Worm (Caenorhabditis elegans): ENCODE data around the gene C36B7.6.

- TF ChIP-seq med-1 (GFP tag; optimal IDR thresholded peaks at IDR 0.05; ENCODE audit: insufficient read depth) (no peak), ztf-29 (GFP tag; IDR thresholded peaks at IDR 0.05) (no peak), klf-2 (GFP tag; conservative IDR thresholded peaks at IDR 0.05) (no peak)
These were observed 32.7 kb downstream of the C36B7.6 start for ce11 chrX:7067250-7067958.
